Worm (Caenorhabditis elegans) whole organism, L1 larva: Measurements from ENCODE around the gene F42A6.2.

Experiments used
- elt-3 ChIP-seq, 6 experiments: fragments of 150-350 bp in 1 of 6; sonication (generic microtip); optimal IDR thresholded peaks; 2 replicates each; lab custom pipeline; 2017 to 2018; ENCODE audit warnings: missing biosample characterization in 6 of 6, missing genetic modification characterization in 6 of 6, inconsistent platforms in 1 of 6
- fos-1 ChIP-seq: fragments of 150-350 bp; optimal IDR thresholded peaks from 2 replicates; lab custom pipeline; 2014; ENCODE audit warnings: missing biosample characterization, missing genetic modification characterization
- nhr-11 ChIP-seq: fragments of 150-350 bp; optimal IDR thresholded peaks from 2 replicates; lab custom pipeline; 2014; ENCODE audit warnings: missing biosample characterization, missing genetic modification characterization
- rnt-1 ChIP-seq: sonication (generic microtip); optimal IDR thresholded peaks from 2 replicates; lab custom pipeline; 2016; ENCODE audit warnings: mild to moderate bottlenecking, missing genetic modification characterization, moderate library complexity, missing compliant biosample characterization

ce11 chrIV:3300492-3300891 is 40.8 kb upstream of the F42A6.2 start, which contains the start of gene W08E12.5:
- no peak for TF ChIP-seq nhr-11
- no peak for TF ChIP-seq fos-1 (tag; lab: Kevin White, UChicago)
- TF ChIP-seq rnt-1 (tag; lab: Kevin White, UChicago): no peak
- no peak for TF ChIP-seq elt-3 (tag; optimal IDR thresholded peaks at IDR 0.05; lab: Kevin White, UChicago)
